Worm (Caenorhabditis elegans) whole organism, L2 larva: ENCODE results near the gene C45B11.5.
A peak's percentile ranks its signal among the peaks of the same experiment; 100 is the strongest.

Source experiments
- C34F6.9 ChIP-seq: fragments of 150-350 bp; optimal IDR thresholded peaks from 2 replicates; lab custom pipeline; 2014; ENCODE audit warnings: missing biosample characterization, missing genetic modification characterization
- F13H6.1 ChIP-seq: sonication (generic microtip); optimal IDR thresholded peaks from 2 replicates; lab custom pipeline; 2016; ENCODE audit warnings: missing genetic modification characterization, missing compliant biosample characterization
- Y55F3AM.14 ChIP-seq: fragments of 200-800 bp; sonication (Bioruptor generic); optimal IDR thresholded peaks from 2 replicates; lab custom pipeline; 2018; ENCODE audit warnings: mild to moderate bottlenecking, missing genetic modification characterization, missing compliant biosample characterization
- alr-1 ChIP-seq: fragments of 150-350 bp; optimal IDR thresholded peaks from 2 replicates; lab custom pipeline; 2014; ENCODE audit warnings: missing biosample characterization, missing genetic modification characterization
- aly-2 ChIP-seq: fragments of 150-350 bp; optimal IDR thresholded peaks from 2 replicates; lab custom pipeline; 2014; ENCODE audit warnings: missing biosample characterization, missing genetic modification characterization
- ama-1 ChIP-seq: fragments of 150-350 bp; optimal IDR thresholded peaks from 2 replicates; lab custom pipeline; 2018; ENCODE audit warnings: inconsistent platforms
- blmp-1 ChIP-seq: sonication (generic microtip); optimal IDR thresholded peaks from 2 replicates; lab custom pipeline; 2017; ENCODE audit warnings: missing genetic modification characterization, mild to moderate bottlenecking, missing compliant biosample characterization, antibody characterized with exemption, moderate library complexity; ENCODE audit not compliant: insufficient read depth
- ceh-16 ChIP-seq: fragments of 150-350 bp; optimal IDR thresholded peaks from 2 replicates; lab custom pipeline; 2014; ENCODE audit warnings: missing biosample characterization, missing genetic modification characterization
- ceh-82 ChIP-seq: fragments of 150-350 bp; optimal IDR thresholded peaks from 2 replicates; lab custom pipeline; 2014; ENCODE audit warnings: missing biosample characterization, missing genetic modification characterization
- crh-2 ChIP-seq: sonication (generic microtip); optimal IDR thresholded peaks from 2 replicates; lab custom pipeline; 2017; ENCODE audit warnings: missing biosample characterization, missing genetic modification characterization
- dmd-4 ChIP-seq: sonication (generic microtip); optimal IDR thresholded peaks from 2 replicates; lab custom pipeline; 2017; ENCODE audit warnings: missing biosample characterization, missing genetic modification characterization
- egl-27 ChIP-seq: sonication (generic microtip); optimal IDR thresholded peaks from 3 replicates; lab custom pipeline; 2017; ENCODE audit warnings: missing biosample characterization, missing genetic modification reagents, missing genetic modification characterization
- elt-1 ChIP-seq: fragments of 150-350 bp; optimal IDR thresholded peaks from 2 replicates; lab custom pipeline; 2014; ENCODE audit warnings: missing biosample characterization, missing genetic modification characterization
- elt-3 ChIP-seq: sonication (generic microtip); optimal IDR thresholded peaks from 2 replicates; lab custom pipeline; 2017; ENCODE audit warnings: missing biosample characterization, missing genetic modification characterization
- fos-1 ChIP-seq: fragments of 150-350 bp; optimal IDR thresholded peaks from 2 replicates; lab custom pipeline; 2014; ENCODE audit warnings: missing biosample characterization, missing genetic modification characterization
- lin-11 ChIP-seq: fragments of 150-350 bp; sonication (generic microtip); optimal IDR thresholded peaks from 2 replicates; lab custom pipeline; 2014; ENCODE audit warnings: missing biosample characterization, missing genetic modification characterization, inconsistent platforms, mixed read lengths
- lin-13 ChIP-seq: fragments of 150-350 bp; optimal IDR thresholded peaks from 2 replicates; lab custom pipeline; 2014; ENCODE audit warnings: missing biosample characterization, missing genetic modification reagents, missing genetic modification characterization
- lsy-2 ChIP-seq, 2 experiments: fragments of 150-350 bp in 1 of 2; sonication (generic microtip) in 1 of 2; optimal IDR thresholded peaks; 2 replicates each; lab custom pipeline; 2014 to 2017; ENCODE audit warnings: missing biosample characterization in 2 of 2, missing genetic modification characterization in 2 of 2
- mbf-1 ChIP-seq: sonication (generic microtip); optimal IDR thresholded peaks from 2 replicates; lab custom pipeline; 2017; ENCODE audit warnings: missing biosample characterization, missing genetic modification characterization
- nhr-11 ChIP-seq: fragments of 150-350 bp; optimal IDR thresholded peaks from 2 replicates; lab custom pipeline; 2014; ENCODE audit warnings: missing biosample characterization, missing genetic modification characterization
- nhr-129 ChIP-seq: fragments of 150-350 bp; optimal IDR thresholded peaks from 2 replicates; lab custom pipeline; 2014; ENCODE audit warnings: missing biosample characterization, missing genetic modification characterization
- nhr-25 ChIP-seq: fragments of 150-350 bp; sonication (generic microtip); optimal IDR thresholded peaks from 3 replicates; lab custom pipeline; 2014; ENCODE audit warnings: missing biosample characterization, missing genetic modification characterization
- nhr-6 ChIP-seq: fragments of 150-350 bp; optimal IDR thresholded peaks from 2 replicates; lab custom pipeline; 2014; ENCODE audit warnings: missing biosample characterization, missing genetic modification characterization
- nhr-77 ChIP-seq: fragments of 150-350 bp; optimal IDR thresholded peaks from 2 replicates; lab custom pipeline; 2014; ENCODE audit warnings: missing biosample characterization, missing genetic modification characterization
- peb-1 ChIP-seq: fragments of 150-350 bp; optimal IDR thresholded peaks from 2 replicates; lab custom pipeline; 2014; ENCODE audit warnings: missing biosample characterization, missing genetic modification characterization
- sem-4 ChIP-seq: fragments of 150-350 bp; optimal IDR thresholded peaks from 2 replicates; lab custom pipeline; 2014; ENCODE audit warnings: missing biosample characterization, missing genetic modification reagents, missing genetic modification characterization
- skn-1 ChIP-seq: sonication (generic microtip); optimal IDR thresholded peaks from 2 replicates; lab custom pipeline; 2017; ENCODE audit warnings: missing biosample characterization, missing genetic modification characterization
- sma-3 ChIP-seq: sonication (generic microtip); optimal IDR thresholded peaks from 2 replicates; lab custom pipeline; 2016; ENCODE audit warnings: missing genetic modification reagents, missing genetic modification characterization, missing compliant biosample characterization
- sma-9 ChIP-seq, 2 experiments: fragments of 150-350 bp in 1 of 2; sonication (generic microtip) in 1 of 2; optimal IDR thresholded peaks; 2 replicates each; lab custom pipeline; 2014 to 2016; ENCODE audit warnings: missing genetic modification characterization in 2 of 2, mild to moderate bottlenecking in 1 of 2, missing biosample characterization in 1 of 2, missing compliant biosample characterization in 1 of 2, missing genetic modification reagents in 1 of 2, moderate library complexity in 1 of 2
- snpc-4 ChIP-seq: fragments of 150-350 bp; optimal IDR thresholded peaks from 2 replicates; lab custom pipeline; 2014; ENCODE audit warnings: missing biosample characterization, missing genetic modification characterization
- unc-55 ChIP-seq: fragments of 150-350 bp; sonication (generic microtip); optimal IDR thresholded peaks from 3 replicates; lab custom pipeline; 2014; ENCODE audit warnings: missing biosample characterization, missing genetic modification reagents, missing genetic modification characterization
- ztf-1 ChIP-seq: fragments of 200-800 bp; sonication (Bioruptor generic); conservative IDR thresholded peaks from 2 replicates; pipeline ENCODE4 v1.3.6; 2022; ENCODE audit warnings: missing genetic modification characterization, missing compliant biosample characterization
- ztf-4 ChIP-seq: fragments of 150-350 bp; optimal IDR thresholded peaks from 2 replicates; lab custom pipeline; 2014; ENCODE audit warnings: missing biosample characterization, missing genetic modification characterization

The C45B11.5 gene

DNA sequence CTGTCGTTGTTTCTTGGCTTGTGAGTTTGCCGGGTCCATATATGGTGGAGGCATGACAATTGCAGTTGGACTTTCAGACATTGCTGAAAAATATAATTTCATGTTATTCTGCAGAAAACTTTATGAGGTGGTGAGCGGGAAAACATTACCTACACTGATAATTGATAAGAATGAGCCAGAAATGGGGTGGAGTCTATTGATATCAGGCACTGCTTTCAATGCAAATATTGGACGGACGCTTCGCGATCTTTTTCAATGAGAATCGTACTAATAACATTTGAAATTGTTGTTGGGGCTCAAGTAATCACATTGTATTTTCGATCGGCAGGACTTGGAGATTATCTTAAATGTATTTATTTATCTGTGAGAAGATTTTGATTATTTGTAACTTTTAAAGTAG, 17.6 kb downstream of the C45B11.5 start, which contains the start of gene T04C12.1:
T04C12.1 (minus strand) TSS at position 90 of the 400 bp plus-strand sequence.
- no peak for TF ChIP-seq sem-4
- TF ChIP-seq egl-27 = no peak
- TF ChIP-seq sma-9 (GFP tag; optimal IDR thresholded peaks at IDR 0.05; lab: Kevin White, UChicago) = peak; percentile 9
- TF ChIP-seq sma-9 (tag; optimal IDR thresholded peaks at IDR 0.05; lab: Kevin White, UChicago) = no peak
- TF ChIP-seq ceh-82 = no peak
- peak; percentile 29 for TF ChIP-seq nhr-25 (tag; lab: Kevin White, UChicago)
- TF ChIP-seq F13H6.1 (tag; lab: Kevin White, UChicago) = no peak
- peak; percentile 56 for TF ChIP-seq ama-1 (lab: Kevin White, UChicago)
- no peak for TF ChIP-seq ztf-4 (tag; lab: Kevin White, UChicago)

- TF ChIP-seq peb-1 (tag; lab: Kevin White, UChicago) (no peak), ceh-16 (no peak), lsy-2 (tag; optimal IDR thresholded peaks at IDR 0.05; lab: Kevin White, UChicago) (no peak), F13H6.1 (tag; lab: Kevin White, UChicago) (no peak), unc-55 (GFP tag; lab: Kevin White, UChicago) (no peak), nhr-6 (tag; lab: Kevin White, UChicago) (peak; percentile 13), fos-1 (tag; lab: Kevin White, UChicago) (peak; percentile 12), blmp-1 (tag; lab: Kevin White, UChicago) (peak; percentile 95), nhr-129 (peak; percentile 58), aly-2 (tag; lab: Kevin White, UChicago) (no peak), ztf-4 (tag; lab: Kevin White, UChicago) (no peak), lin-11 (tag; lab: Kevin White, UChicago) (no peak), nhr-25 (tag; lab: Kevin White, UChicago) (peak; percentile 64), elt-3 (tag; lab: Kevin White, UChicago) (no peak), nhr-77 (tag; lab: Kevin White, UChicago) (no peak), sma-9 (GFP tag; optimal IDR thresholded peaks at IDR 0.05; lab: Kevin White, UChicago) (no peak), sma-9 (tag; optimal IDR thresholded peaks at IDR 0.05; lab: Kevin White, UChicago) (no peak), ztf-1 (no peak), crh-2 (tag; lab: Kevin White, UChicago) (peak; percentile 69), egl-27 (no peak), ceh-82 (no peak), sem-4 (no peak), C34F6.9 (tag; lab: Kevin White, UChicago) (no peak)
Observed at ce11 chrV:11060239-11060984, 18.8 kb downstream of the C45B11.5 start, which contains the start of gene T04C12.11. Gene T04C12.11, minus strand, starts transcription at chrV:11060289.

ce11 chrV:11061887-11062286, 20.3 kb downstream of the C45B11.5 start:
- TF ChIP-seq nhr-25 (tag; lab: Kevin White, UChicago) (peak; percentile 23), nhr-129 (peak; percentile 6), F13H6.1 (tag; lab: Kevin White, UChicago) (no peak)
- TF ChIP-seq, all 48 proteins: peak for 2

ce11 chrV:11063115-11063514, 21.5 kb downstream of the C45B11.5 start, which contains the start of gene T04C12.9:
Gene T04C12.9, minus strand, starts transcription at chrV:11063215.
- TF ChIP-seq peb-1 (tag; lab: Kevin White, UChicago) = no peak
- peak; percentile 34 for TF ChIP-seq unc-55 (GFP tag; lab: Kevin White, UChicago)
- TF ChIP-seq sma-9 (GFP tag; optimal IDR thresholded peaks at IDR 0.05; lab: Kevin White, UChicago) = no peak
- no peak for TF ChIP-seq sma-9 (tag; optimal IDR thresholded peaks at IDR 0.05; lab: Kevin White, UChicago)
- no peak for TF ChIP-seq crh-2 (tag; lab: Kevin White, UChicago)
- TF ChIP-seq, all 48 proteins: peak for 1

ce11 chrV:11065513-11065912, 23.9 kb downstream of the C45B11.5 start, which contains the start of gene nlp-80:
Gene nlp-80, minus strand, starts transcription at chrV:11065613.
- TF ChIP-seq Y55F3AM.14 (GFP tag; lab: Kevin White, UChicago) (no peak), elt-1 (tag; lab: Kevin White, UChicago) (no peak), sma-3 (no peak), elt-3 (tag; lab: Kevin White, UChicago) (no peak), alr-1 (no peak), dmd-4 (tag; lab: Kevin White, UChicago) (no peak), egl-27 (no peak), sem-4 (no peak), skn-1 (tag; lab: Kevin White, UChicago) (no peak), snpc-4 (tag; lab: Kevin White, UChicago) (no peak), blmp-1 (tag; lab: Kevin White, UChicago) (no peak), ama-1 (lab: Kevin White, UChicago) (no peak), lin-13 (no peak), mbf-1 (tag; lab: Kevin White, UChicago) (no peak), peb-1 (tag; lab: Kevin White, UChicago) (no peak), nhr-11 (tag; lab: Kevin White, UChicago) (no peak), lsy-2 (tag; optimal IDR thresholded peaks at IDR 0.05; lab: Kevin White, UChicago) (no peak), nhr-6 (tag; lab: Kevin White, UChicago) (no peak), C34F6.9 (tag; lab: Kevin White, UChicago) (no peak)
